Fruit fly (Drosophila melanogaster) whole organism, embryonic: ENCODE data around the gene CG43814.

Experiments
- CG11560 ChIP-seq: fragments of 200-800 bp; sonication (Bioruptor generic); IDR thresholded peaks from 3 replicates; pipeline ENCODE4 v1.3.6; 2022; ENCODE audit warnings: missing biosample characterization, missing genetic modification characterization
- CG12769 ChIP-seq: fragments of 200-800 bp; sonication (Bioruptor generic); optimal IDR thresholded peaks from 2 replicates; lab custom pipeline; 2019; ENCODE audit warnings: missing biosample characterization, mild to moderate bottlenecking, missing genetic modification characterization, moderate library complexity
- CG13424 ChIP-seq: fragments of 200-800 bp; sonication (Bioruptor generic); optimal IDR thresholded peaks from 2 replicates; lab custom pipeline; 2019; ENCODE audit warnings: missing biosample characterization, mild to moderate bottlenecking, missing genetic modification characterization, moderate library complexity
- CG15514 ChIP-seq: fragments of 200-800 bp; sonication (Bioruptor generic); optimal IDR thresholded peaks from 3 replicates; lab custom pipeline; 2017; ENCODE audit warnings: missing biosample characterization, missing genetic modification characterization, mild to moderate bottlenecking, moderate library complexity, missing genetic modification reagents
- CG7786 ChIP-seq: fragments of 200-800 bp; sonication (Bioruptor generic); optimal IDR thresholded peaks from 2 replicates; lab custom pipeline; 2016; ENCODE audit warnings: missing biosample characterization, missing genetic modification characterization
- Poxn ChIP-seq: fragments of 200-800 bp; sonication (Bioruptor generic); IDR thresholded peaks from 2 replicates; pipeline ENCODE4 v1.3.6; 2022; ENCODE audit warnings: missing biosample characterization, missing genetic modification characterization
- Sox102F ChIP-seq: fragments of 200-800 bp; sonication (Bioruptor generic); optimal IDR thresholded peaks from 2 replicates; lab custom pipeline; 2018; ENCODE audit warnings: missing biosample characterization, mild to moderate bottlenecking, missing genetic modification characterization, moderate library complexity
- dmrt11E ChIP-seq: fragments of 200-800 bp; sonication (Bioruptor generic); optimal IDR thresholded peaks from 3 replicates; lab custom pipeline; 2018; ENCODE audit warnings: missing biosample characterization, mild to moderate bottlenecking, missing genetic modification characterization, moderate library complexity
- dmrt99B ChIP-seq: fragments of 200-800 bp; sonication (Bioruptor generic); optimal IDR thresholded peaks from 2 replicates; lab custom pipeline; 2018; ENCODE audit warnings: missing biosample characterization, mild to moderate bottlenecking, missing genetic modification characterization, moderate library complexity
- dysf ChIP-seq: fragments of 200-800 bp; sonication (Bioruptor generic); IDR thresholded peaks from 3 replicates; pipeline ENCODE4 v1.3.6; 2022; ENCODE audit warnings: missing biosample characterization, missing genetic modification characterization
- lab ChIP-seq: fragments of 200-800 bp; sonication (Bioruptor generic); optimal IDR thresholded peaks from 3 replicates; lab custom pipeline; 2017; ENCODE audit warnings: missing biosample characterization, missing genetic modification characterization, mild to moderate bottlenecking, moderate library complexity, missing genetic modification reagents
- lilli ChIP-seq: fragments of 200-800 bp; sonication (Bioruptor generic); optimal IDR thresholded peaks from 3 replicates; lab custom pipeline; 2016; ENCODE audit warnings: missing biosample characterization, missing genetic modification characterization
- row ChIP-seq: fragments of 200-800 bp; sonication (Bioruptor generic); IDR thresholded peaks from 3 replicates; pipeline ENCODE4 v1.3.6; 2022; ENCODE audit warnings: missing biosample characterization, missing genetic modification characterization
- sd ChIP-seq: fragments of 200-800 bp; sonication (Bioruptor generic); optimal IDR thresholded peaks from 3 replicates; lab custom pipeline; 2018; ENCODE audit warnings: missing biosample characterization, mild to moderate bottlenecking, missing genetic modification characterization, moderate library complexity
- slbo ChIP-seq: fragments of 200-800 bp; sonication (Bioruptor generic); IDR thresholded peaks from 2 replicates; pipeline ENCODE4 v1.3.6; 2022; ENCODE audit warnings: missing biosample characterization, missing genetic modification characterization
- vvl ChIP-seq: fragments of 200-800 bp; sonication (Bioruptor generic); IDR thresholded peaks from 2 replicates; pipeline ENCODE4 v1.3.6; 2022; ENCODE audit warnings: missing biosample characterization, missing genetic modification characterization

CG43814 gene

dm6 chr2L:18765760-18766159 lies 39.4 kb downstream of the CG43814 start:
- TF ChIP-seq sd (tag; lab: Kevin White, UChicago) = no peak
- no peak for TF ChIP-seq CG7786 (GFP tag; lab: Kevin White, UChicago)
- TF ChIP-seq lilli (GFP tag; lab: Kevin White, UChicago) = no peak
- 0 out of 2 replicates have a peak, but pooled peaks have one; percentile 23 for TF ChIP-seq vvl (GFP tag; lab: Robert Waterston, UW)
- TF ChIP-seq Sox102F (GFP tag; lab: Kevin White, UChicago) = peak; percentile 30
- no peak for TF ChIP-seq CG11560 (tag; lab: Robert Waterston, UW)
- TF ChIP-seq row = 0 out of 3 replicates have a peak, but pooled peaks have one; percentile 15
- no peak for TF ChIP-seq Poxn
- peak; percentile 79 for TF ChIP-seq CG15514 (GFP tag; lab: Kevin White, UChicago)
- no peak for TF ChIP-seq CG12769 (tag; lab: Kevin White, UChicago)
- TF ChIP-seq CG13424 = peak; percentile 24
- peak; percentile 6 for TF ChIP-seq dmrt11E (tag; lab: Kevin White, UChicago)
- TF ChIP-seq lab (GFP tag; lab: Kevin White, UChicago) = peak; percentile 15
- 0 out of 3 replicates have a peak, but pooled peaks have one; percentile 33 for TF ChIP-seq dysf (GFP tag; lab: Robert Waterston, UW)
- TF ChIP-seq slbo (GFP tag; lab: Robert Waterston, UW) = peak; percentile 33
- peak; percentile 28 for TF ChIP-seq dmrt99B (tag; lab: Kevin White, UChicago)
- TF ChIP-seq, all 482 proteins: peak for 10
